In the genomic region with DNA sequence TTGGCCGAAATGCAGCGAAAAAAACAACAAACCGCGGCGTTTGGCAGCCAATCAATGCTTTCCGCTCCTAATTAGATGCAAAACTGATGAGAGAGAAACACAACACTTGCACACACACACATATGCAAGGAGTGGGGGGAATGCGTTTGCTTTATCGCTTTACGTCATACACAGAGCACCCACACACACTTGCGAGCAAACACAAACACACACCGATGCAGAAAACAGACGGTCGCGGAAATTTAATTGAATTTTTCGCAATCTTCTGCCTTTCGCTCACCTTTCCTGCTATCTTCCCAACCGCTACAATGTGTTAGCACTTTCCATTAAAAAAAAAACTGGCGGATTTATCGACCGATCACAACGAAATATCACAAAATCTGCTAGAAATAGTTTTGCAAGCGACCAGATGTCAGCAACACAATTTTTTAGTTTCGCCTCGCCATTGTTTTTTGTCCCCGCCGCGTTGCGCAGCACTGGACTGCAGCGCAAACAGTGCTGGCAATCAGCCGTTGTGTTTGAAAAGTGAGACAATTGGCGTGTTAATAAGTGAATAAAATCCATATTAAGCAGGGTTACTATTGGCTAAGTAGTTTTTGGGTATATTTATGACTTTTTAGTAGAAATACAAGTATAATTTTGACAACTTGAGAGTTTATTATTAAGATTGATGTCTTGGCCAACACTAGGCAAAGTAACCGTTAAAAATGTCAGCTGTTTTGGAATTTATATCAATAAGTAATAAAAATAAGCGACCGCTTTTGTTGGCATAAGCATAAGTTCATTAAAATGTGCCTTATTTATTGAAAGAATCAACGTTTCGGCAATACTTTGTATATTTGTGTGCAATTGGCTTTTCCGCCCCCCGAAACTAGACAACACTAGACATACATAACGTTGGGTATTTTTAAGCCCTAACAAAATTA, we compare ENCODE assay signal across 5 fruit fly cellular contexts.
TF ChIP-seq lines count a peak whose summit lies in the region.

A gene (minus strand): TSS at position 532 of the 926 bp plus-strand sequence.

- no peak for TF ChIP-seq CTCF in whole organism, embryonic (GFP tag; optimal IDR thresholded peaks at IDR 0.05; lab: Kevin White, UChicago)

TF ChIP-seq in whole organism, adult, 20 proteins besides CTCF, POLR2A, EP300 and RAD21 (continues in another document):
- TF ChIP-seq CG33017 (tag; optimal IDR thresholded peaks at IDR 0.05; lab: Kevin White, UChicago) (no peak), CG5204 (GFP tag; optimal IDR thresholded peaks at IDR 0.05; lab: Kevin White, UChicago) (no peak), CG11617 (GFP tag; optimal IDR thresholded peaks at IDR 0.05; lab: Kevin White, UChicago) (peak; percentile 35), Hr96 (GFP tag; optimal IDR thresholded peaks at IDR 0.05; lab: Kevin White, UChicago) (no peak), cic (GFP tag; optimal IDR thresholded peaks at IDR 0.05; lab: Kevin White, UChicago) (no peak), ovo (GFP tag; optimal IDR thresholded peaks at IDR 0.05; lab: Kevin White, UChicago) (peak; percentile 31), Mnt (GFP tag; optimal IDR thresholded peaks at IDR 0.05; lab: Kevin White, UChicago) (peak; percentile 50), cnc (optimal IDR thresholded peaks at IDR 0.05; lab: Kevin White, UChicago) (no peak), toe (GFP tag; optimal IDR thresholded peaks at IDR 0.05; lab: Kevin White, UChicago) (no peak), tj (GFP tag; optimal IDR thresholded peaks at IDR 0.05; lab: Kevin White, UChicago) (peak; percentile 39), bab1 (GFP tag; optimal IDR thresholded peaks at IDR 0.05; lab: Kevin White, UChicago) (no peak), CG7101 (tag; optimal IDR thresholded peaks at IDR 0.05; lab: Kevin White, UChicago) (peak; percentile 72), Clk (GFP tag; optimal IDR thresholded peaks at IDR 0.05; lab: Kevin White, UChicago) (no peak), CG1620 (GFP tag; optimal IDR thresholded peaks at IDR 0.05; lab: Kevin White, UChicago) (peak; percentile 85), pad (GFP tag; optimal IDR thresholded peaks at IDR 0.05; lab: Kevin White, UChicago) (peak; percentile 79), Crg-1 (GFP tag; optimal IDR thresholded peaks at IDR 0.05; lab: Kevin White, UChicago) (peak; percentile 76)

TF ChIP-seq in whole organism, embryonic, 481 proteins besides CTCF, POLR2A, EP300 and RAD21 (continues in another document):
- TF ChIP-seq CG11723 (GFP tag; optimal IDR thresholded peaks at IDR 0.05; lab: Kevin White, UChicago), result peak; percentile 22
- peak; percentile 45 for TF ChIP-seq caup (GFP tag; optimal IDR thresholded peaks at IDR 0.05; lab: Kevin White, UChicago; ENCODE audit: severe bottlenecking)
- no peak for TF ChIP-seq amos (GFP tag; IDR thresholded peaks at IDR 0.05; lab: Robert Waterston, UW; ENCODE audit: partially characterized antibody)
- TF ChIP-seq HmgZ (tag; optimal IDR thresholded peaks at IDR 0.05; lab: Kevin White, UChicago), result peak; percentile 22
- peak; percentile 2 for TF ChIP-seq CG13624 (GFP tag; optimal IDR thresholded peaks at IDR 0.05; lab: Kevin White, UChicago)
- TF ChIP-seq lilli (GFP tag; optimal IDR thresholded peaks at IDR 0.05; lab: Kevin White, UChicago), result peak; percentile 28
- TF ChIP-seq CG12391 (tag; optimal IDR thresholded peaks at IDR 0.05; lab: Kevin White, UChicago), result no peak
- no peak for TF ChIP-seq CG18476 (GFP tag; optimal IDR thresholded peaks at IDR 0.05; lab: Kevin White, UChicago)
- TF ChIP-seq NC2α (GFP tag; optimal IDR thresholded peaks at IDR 0.05; lab: Kevin White, UChicago), result peak; percentile 34
- TF ChIP-seq cg (GFP tag; optimal IDR thresholded peaks at IDR 0.05; lab: Kevin White, UChicago), result peak; percentile 91
- TF ChIP-seq slbo (GFP tag; IDR thresholded peaks at IDR 0.05; lab: Robert Waterston, UW), result peak; percentile 58
- TF ChIP-seq CG3281 (GFP tag; optimal IDR thresholded peaks at IDR 0.05; lab: Kevin White, UChicago), result peak; percentile 20
- no peak for TF ChIP-seq CG10209 (GFP tag; optimal IDR thresholded peaks at IDR 0.05; lab: Kevin White, UChicago)
- TF ChIP-seq crp (GFP tag; optimal IDR thresholded peaks at IDR 0.05; lab: Kevin White, UChicago), result peak in 1 of 2 experiments; percentile 76
- TF ChIP-seq CG12299 (tag; optimal IDR thresholded peaks at IDR 0.05; lab: Kevin White, UChicago), result no peak
- TF ChIP-seq CG9727 (GFP tag; optimal IDR thresholded peaks at IDR 0.05; lab: Kevin White, UChicago), result peak; percentile 16

TF ChIP-seq in whole organism, prepupa, 60 proteins besides CTCF, POLR2A, EP300 and RAD21 (continues in another document):
- no peak for TF ChIP-seq pdm3 (GFP tag; optimal IDR thresholded peaks at IDR 0.05; lab: Kevin White, UChicago)
- no peak for TF ChIP-seq CG32006 (GFP tag; optimal IDR thresholded peaks at IDR 0.05; lab: Kevin White, UChicago)
- TF ChIP-seq Ets21C (GFP tag; optimal IDR thresholded peaks at IDR 0.05; lab: Kevin White, UChicago), result no peak
- no peak for TF ChIP-seq CG8632 (GFP tag; optimal IDR thresholded peaks at IDR 0.05; lab: Kevin White, UChicago)
- TF ChIP-seq achi (GFP tag; optimal IDR thresholded peaks at IDR 0.05; lab: Kevin White, UChicago), result peak; percentile 34
- no peak for TF ChIP-seq CG6808 (GFP tag; optimal IDR thresholded peaks at IDR 0.05; lab: Kevin White, UChicago)
- TF ChIP-seq CG6276 (GFP tag; optimal IDR thresholded peaks at IDR 0.05; lab: Kevin White, UChicago), result no peak
- no peak for TF ChIP-seq CG15336 (GFP tag; IDR thresholded peaks at IDR 0.05; lab: Robert Waterston, UW)
- peak; percentile 35 for TF ChIP-seq esn (GFP tag; optimal IDR thresholded peaks at IDR 0.05; lab: Kevin White, UChicago)
- no peak for TF ChIP-seq fd85E (GFP tag; optimal IDR thresholded peaks at IDR 0.05; lab: Kevin White, UChicago)
- TF ChIP-seq CG9139 (GFP tag; optimal IDR thresholded peaks at IDR 0.05; lab: Kevin White, UChicago), result peak; percentile 2
- TF ChIP-seq Eip75B (GFP tag; optimal IDR thresholded peaks at IDR 0.05; lab: Kevin White, UChicago), result no peak
- peak; percentile 2 for TF ChIP-seq CG8319 (GFP tag; optimal IDR thresholded peaks at IDR 0.05; lab: Kevin White, UChicago)
- TF ChIP-seq Sox102F (GFP tag; optimal IDR thresholded peaks at IDR 0.05; lab: Kevin White, UChicago), result no peak
- TF ChIP-seq CG3032 (tag; optimal IDR thresholded peaks at IDR 0.05; lab: Kevin White, UChicago), result no peak
- no peak for TF ChIP-seq CG4318 (GFP tag; optimal IDR thresholded peaks at IDR 0.05; lab: Kevin White, UChicago)
- peak; percentile 36 for TF ChIP-seq CG10631 (GFP tag; optimal IDR thresholded peaks at IDR 0.05; lab: Kevin White, UChicago)

TF ChIP-seq in whole organism, pupa, 21 proteins besides CTCF, POLR2A, EP300 and RAD21:
- TF ChIP-seq CG15710 (tag; optimal IDR thresholded peaks at IDR 0.05; lab: Kevin White, UChicago), result peak; percentile 22
- TF ChIP-seq CG13204 (GFP tag; optimal IDR thresholded peaks at IDR 0.05; lab: Kevin White, UChicago), result no peak

TF ChIP-seq in whole organism, wandering third instar larva, 38 proteins besides CTCF, POLR2A, EP300 and RAD21 (continues in another document):
- TF ChIP-seq usp (GFP tag; optimal IDR thresholded peaks at IDR 0.05; lab: Kevin White, UChicago), result no peak
- TF ChIP-seq Dif (GFP tag; optimal IDR thresholded peaks at IDR 0.05; lab: Kevin White, UChicago; ENCODE audit: partially characterized antibody), result no peak
- no peak for TF ChIP-seq Sp1 (GFP tag; optimal IDR thresholded peaks at IDR 0.05; lab: Kevin White, UChicago)
- no peak for TF ChIP-seq dl (GFP tag; optimal IDR thresholded peaks at IDR 0.05; lab: Kevin White, UChicago; ENCODE audit: insufficient read depth in 1 of 2, partially characterized antibody in 2 of 2)
- no peak for TF ChIP-seq dmrt93B (GFP tag; optimal IDR thresholded peaks at IDR 0.05; lab: Kevin White, UChicago)
- TF ChIP-seq CrebA (GFP tag; optimal IDR thresholded peaks at IDR 0.05; lab: Kevin White, UChicago; ENCODE audit: borderline replicate concordance), result no peak
- TF ChIP-seq dsf (GFP tag; optimal IDR thresholded peaks at IDR 0.05; lab: Kevin White, UChicago; ENCODE audit: borderline replicate concordance), result no peak
- no peak for TF ChIP-seq Hnf4 (GFP tag; optimal IDR thresholded peaks at IDR 0.05; lab: Kevin White, UChicago)
- peak; percentile 25 for TF ChIP-seq Myc (optimal IDR thresholded peaks at IDR 0.05; lab: Kevin White, UChicago)
- no peak for TF ChIP-seq sage (GFP tag; optimal IDR thresholded peaks at IDR 0.05; lab: Kevin White, UChicago)
- no peak for TF ChIP-seq psq (GFP tag; optimal IDR thresholded peaks at IDR 0.05; lab: Kevin White, UChicago)
- TF ChIP-seq HLH106 (tag; optimal IDR thresholded peaks at IDR 0.05; lab: Kevin White, UChicago), result peak; percentile 38
- TF ChIP-seq Vsx2 (GFP tag; optimal IDR thresholded peaks at IDR 0.05; lab: Kevin White, UChicago; ENCODE audit: partially characterized antibody), result no peak
- TF ChIP-seq foxo (GFP tag; optimal IDR thresholded peaks at IDR 0.05; lab: Kevin White, UChicago), result peak in 1 of 2 experiments; percentile 56
- TF ChIP-seq fru (GFP tag; optimal IDR thresholded peaks at IDR 0.05; lab: Kevin White, UChicago), result peak; percentile 36
- TF ChIP-seq sv (GFP tag; optimal IDR thresholded peaks at IDR 0.05; lab: Kevin White, UChicago), result no peak
- no peak for TF ChIP-seq Abd-B (GFP tag; optimal IDR thresholded peaks at IDR 0.05; lab: Kevin White, UChicago)
- TF ChIP-seq pan (optimal IDR thresholded peaks at IDR 0.05; lab: Kevin White, UChicago), result no peak
- TF ChIP-seq br (GFP tag; optimal IDR thresholded peaks at IDR 0.05; lab: Kevin White, UChicago), result peak; percentile 21
- no peak for TF ChIP-seq jim (GFP tag; optimal IDR thresholded peaks at IDR 0.05; lab: Kevin White, UChicago)
- TF ChIP-seq CG9705 (GFP tag; optimal IDR thresholded peaks at IDR 0.05; lab: Kevin White, UChicago), result no peak
- no peak for TF ChIP-seq ey (GFP tag; optimal IDR thresholded peaks at IDR 0.05; lab: Kevin White, UChicago)
- TF ChIP-seq N (GFP tag; optimal IDR thresholded peaks at IDR 0.05; lab: Kevin White, UChicago), result peak; percentile 28
- TF ChIP-seq rgr (GFP tag; optimal IDR thresholded peaks at IDR 0.05; lab: Kevin White, UChicago), result peak; percentile 51
- TF ChIP-seq h (GFP tag; optimal IDR thresholded peaks at IDR 0.05; lab: Kevin White, UChicago), result no peak
- no peak for TF ChIP-seq Rel (GFP tag; optimal IDR thresholded peaks at IDR 0.05; lab: Kevin White, UChicago)
- TF ChIP-seq Rel (tag; optimal IDR thresholded peaks at IDR 0.05; lab: Kevin White, UChicago), result peak; percentile 22
- no peak for TF ChIP-seq Dfd (GFP tag; optimal IDR thresholded peaks at IDR 0.05; lab: Kevin White, UChicago)
- no peak for TF ChIP-seq OdsH (GFP tag; optimal IDR thresholded peaks at IDR 0.05; lab: Kevin White, UChicago)
- TF ChIP-seq lola (GFP tag; optimal IDR thresholded peaks at IDR 0.05; lab: Kevin White, UChicago), result no peak
- TF ChIP-seq Mio (GFP tag; optimal IDR thresholded peaks at IDR 0.05; lab: Kevin White, UChicago), result no peak
- no peak for TF ChIP-seq CG32264 (GFP tag; optimal IDR thresholded peaks at IDR 0.05; lab: Kevin White, UChicago)
- no peak for TF ChIP-seq woc (GFP tag; optimal IDR thresholded peaks at IDR 0.05; lab: Kevin White, UChicago)
- no peak for TF ChIP-seq Hr78 (GFP tag; optimal IDR thresholded peaks at IDR 0.05; lab: Kevin White, UChicago)
